Fruit fly (Drosophila melanogaster) whole organism, embryonic: ENCODE measurements around the gene Sfp33A4.

Experiments
- Aef1 ChIP-seq: fragments of 200-800 bp; sonication (Bioruptor generic); IDR thresholded peaks from 3 replicates; pipeline ENCODE4 v1.3.6; 2022; ENCODE audit warnings: missing biosample characterization, missing genetic modification characterization
- CG11695 ChIP-seq: fragments of 200-800 bp; sonication (Bioruptor generic); IDR thresholded peaks from 3 replicates; pipeline ENCODE4 v1.3.6; 2022; ENCODE audit warnings: missing biosample characterization, missing genetic modification characterization
- CG12104 ChIP-seq: fragments of 200-800 bp; sonication (Bioruptor generic); optimal IDR thresholded peaks from 3 replicates; lab custom pipeline; 2016; ENCODE audit warnings: missing biosample characterization, missing genetic modification characterization
- CG13123 ChIP-seq: fragments of 200-800 bp; sonication (Bioruptor generic); optimal IDR thresholded peaks from 2 replicates; lab custom pipeline; 2016; ENCODE audit warnings: missing biosample characterization, missing genetic modification characterization
- CG13775 ChIP-seq: fragments of 200-800 bp; sonication (Bioruptor generic); optimal IDR thresholded peaks from 3 replicates; lab custom pipeline; 2017; ENCODE audit warnings: missing biosample characterization, mild to moderate bottlenecking, missing genetic modification characterization
- CG15696 ChIP-seq: fragments of 200-800 bp; sonication (Bioruptor generic); optimal IDR thresholded peaks from 2 replicates; lab custom pipeline; 2019; ENCODE audit warnings: missing biosample characterization, mild to moderate bottlenecking, missing genetic modification characterization, moderate library complexity
- CG17328 ChIP-seq: fragments of 200-800 bp; sonication (Bioruptor generic); IDR thresholded peaks from 2 replicates; pipeline ENCODE4 v1.3.6; 2022; ENCODE audit warnings: missing biosample characterization, missing genetic modification characterization
- CG1792 ChIP-seq: fragments of 200-800 bp; sonication (Bioruptor generic); optimal IDR thresholded peaks from 2 replicates; lab custom pipeline; 2016; ENCODE audit warnings: missing biosample characterization, missing genetic modification characterization
- CG18011 ChIP-seq: fragments of 200-800 bp; sonication (Bioruptor generic); optimal IDR thresholded peaks from 2 replicates; lab custom pipeline; 2017; ENCODE audit warnings: missing biosample characterization, missing genetic modification characterization, mild to moderate bottlenecking, moderate library complexity, missing genotype
- CG18764 ChIP-seq: fragments of 200-800 bp; sonication (Bioruptor generic); optimal IDR thresholded peaks from 3 replicates; lab custom pipeline; 2016; ENCODE audit warnings: missing biosample characterization, missing genetic modification characterization
- CG31365 ChIP-seq: fragments of 200-800 bp; sonication (Bioruptor generic); optimal IDR thresholded peaks from 2 replicates; lab custom pipeline; 2018; ENCODE audit warnings: missing biosample characterization, mild to moderate bottlenecking, missing genetic modification characterization
- CG34376 ChIP-seq: fragments of 200-800 bp; sonication (Bioruptor generic); optimal IDR thresholded peaks from 2 replicates; lab custom pipeline; 2018; ENCODE audit warnings: missing biosample characterization, mild to moderate bottlenecking, missing genetic modification characterization
- CG3726 ChIP-seq: fragments of 200-800 bp; sonication (Bioruptor generic); IDR thresholded peaks from 3 replicates; pipeline ENCODE4, ENCODE4 v1.3.6; 2022; ENCODE audit warnings: missing biosample characterization, missing genetic modification characterization
- CG4360 ChIP-seq: fragments of 200-800 bp; sonication (Bioruptor generic); IDR thresholded peaks from 2 replicates; pipeline ENCODE4 v1.3.6; 2022; ENCODE audit warnings: missing biosample characterization, missing genetic modification characterization
- CG5180 ChIP-seq: fragments of 200-800 bp; sonication (Bioruptor generic); optimal IDR thresholded peaks from 3 replicates; lab custom pipeline; 2017; ENCODE audit warnings: missing biosample characterization, missing genetic modification characterization, mild to moderate bottlenecking, moderate library complexity, missing genetic modification reagents
- CG6654 ChIP-seq: fragments of 200-800 bp; sonication (Bioruptor generic); optimal IDR thresholded peaks from 2 replicates; lab custom pipeline; 2017; ENCODE audit warnings: missing biosample characterization, mild to moderate bottlenecking, missing genetic modification characterization
- CG8924 ChIP-seq: fragments of 200-800 bp; optimal IDR thresholded peaks from 3 replicates; lab custom pipeline; 2019; ENCODE audit warnings: missing biosample characterization, mild to moderate bottlenecking, missing genetic modification characterization, moderate library complexity
- Chrac-16 ChIP-seq: fragments of 200-800 bp; sonication (Bioruptor generic); optimal IDR thresholded peaks from 3 replicates; lab custom pipeline; 2016; ENCODE audit warnings: missing biosample characterization, missing genetic modification characterization
- Ets65A ChIP-seq: fragments of 200-800 bp; sonication (Bioruptor generic); peaks from one replicate; lab custom pipeline; 2016; ENCODE audit warnings: missing biosample characterization, missing genetic modification characterization
- Fer1 ChIP-seq: fragments of 200-800 bp; sonication (Bioruptor generic); optimal IDR thresholded peaks from 2 replicates; lab custom pipeline; 2017; ENCODE audit warnings: missing biosample characterization, mild to moderate bottlenecking, missing genetic modification characterization
- Fer2 ChIP-seq: fragments of 200-800 bp; sonication (Bioruptor generic); optimal IDR thresholded peaks from 2 replicates; lab custom pipeline; 2018; ENCODE audit warnings: missing biosample characterization, mild to moderate bottlenecking, missing genetic modification characterization, moderate library complexity
- Hr3 ChIP-seq: fragments of 200-800 bp; sonication (Bioruptor generic); optimal IDR thresholded peaks from 3 replicates; lab custom pipeline; 2016; ENCODE audit warnings: missing biosample characterization, missing genetic modification characterization
- MESR4 ChIP-seq: fragments of 200-800 bp; sonication (Bioruptor generic); optimal IDR thresholded peaks from 2 replicates; lab custom pipeline; 2018; ENCODE audit warnings: missing biosample characterization, mild to moderate bottlenecking, missing genetic modification characterization, moderate library complexity
- Meics ChIP-seq: fragments of 200-800 bp; sonication (Bioruptor generic); optimal IDR thresholded peaks from 2 replicates; lab custom pipeline; 2017; ENCODE audit warnings: missing biosample characterization, mild to moderate bottlenecking, missing genetic modification characterization
- Mrtf ChIP-seq: fragments of 200-800 bp; sonication (Bioruptor generic); IDR thresholded peaks from 3 replicates; pipeline ENCODE4 v1.3.6; 2022; ENCODE audit warnings: missing biosample characterization, missing genetic modification characterization
- Nf-YC ChIP-seq: fragments of 200-800 bp; optimal IDR thresholded peaks from 3 replicates; lab custom pipeline; 2019; ENCODE audit warnings: missing biosample characterization, mild to moderate bottlenecking, missing genetic modification characterization, moderate library complexity
- NfI ChIP-seq: fragments of 200-800 bp; sonication (Bioruptor generic); optimal IDR thresholded peaks from 3 replicates; lab custom pipeline; 2018; ENCODE audit warnings: missing biosample characterization, mild to moderate bottlenecking, missing genetic modification characterization, moderate library complexity
- Rfx ChIP-seq: fragments of 200-800 bp; sonication (Bioruptor generic); IDR thresholded peaks from 2 replicates; pipeline ENCODE4 v1.3.6; 2022; ENCODE audit warnings: missing biosample characterization, missing genetic modification characterization
- Sry-δ ChIP-seq: fragments of 200-800 bp; sonication (Bioruptor generic); optimal IDR thresholded peaks from 2 replicates; lab custom pipeline; 2016; ENCODE audit warnings: missing biosample characterization, missing genetic modification characterization
- Taf1 ChIP-seq: fragments of 200-800 bp; sonication (Bioruptor generic); IDR thresholded peaks from 2 replicates; pipeline ENCODE4 v1.3.6; 2022; ENCODE audit warnings: missing biosample characterization, missing genetic modification characterization
- ase ChIP-seq: fragments of 200-800 bp; sonication (Bioruptor generic); IDR thresholded peaks from 3 replicates; pipeline ENCODE4 v1.3.6; 2022; ENCODE audit warnings: missing biosample characterization, missing genetic modification characterization
- bab2 ChIP-seq: fragments of 200-800 bp; sonication (Bioruptor generic); optimal IDR thresholded peaks from 2 replicates; lab custom pipeline; 2016; ENCODE audit warnings: missing biosample characterization, missing genetic modification characterization
- bigmax ChIP-seq: fragments of 200-800 bp; sonication (Bioruptor generic); optimal IDR thresholded peaks from 2 replicates; lab custom pipeline; 2018; ENCODE audit warnings: missing biosample characterization, mild to moderate bottlenecking, missing genetic modification characterization
- bowl ChIP-seq: fragments of 200-800 bp; sonication (Bioruptor generic); IDR thresholded peaks from 2 replicates; pipeline ENCODE4 v1.3.6; 2022; ENCODE audit warnings: missing biosample characterization, missing genetic modification characterization
- crc ChIP-seq: fragments of 200-800 bp; sonication (Bioruptor generic); optimal IDR thresholded peaks from 2 replicates; lab custom pipeline; 2016; ENCODE audit warnings: missing biosample characterization, missing genetic modification characterization
- cwo ChIP-seq: fragments of 200-800 bp; sonication (Bioruptor generic); optimal IDR thresholded peaks from 3 replicates; lab custom pipeline; 2017; ENCODE audit warnings: missing biosample characterization, missing genetic modification characterization, mild to moderate bottlenecking, moderate library complexity, missing genetic modification reagents
- dmrt11E ChIP-seq: fragments of 200-800 bp; sonication (Bioruptor generic); optimal IDR thresholded peaks from 3 replicates; lab custom pipeline; 2018; ENCODE audit warnings: missing biosample characterization, mild to moderate bottlenecking, missing genetic modification characterization, moderate library complexity
- eve ChIP-seq, 2 experiments: fragments of >200 bp; optimal IDR thresholded peaks; 2 replicates each; lab custom pipeline; 2017; ENCODE audit warnings: missing biosample characterization in 2 of 2, missing genetic modification characterization in 2 of 2
- gt ChIP-seq: fragments of 200-800 bp; sonication (Bioruptor generic); IDR thresholded peaks from 2 replicates; pipeline ENCODE4 v1.3.6; 2022; ENCODE audit warnings: missing biosample characterization, missing genetic modification characterization
- jing ChIP-seq: fragments of 200-800 bp; sonication (Bioruptor generic); optimal IDR thresholded peaks from 2 replicates; lab custom pipeline; 2018; ENCODE audit warnings: missing biosample characterization, mild to moderate bottlenecking, missing genetic modification characterization
- lov ChIP-seq, 2 experiments: fragments of 200-800 bp in 1 of 2; fragments of >200 bp in 1 of 2; sonication (Bioruptor generic) in 1 of 2; IDR thresholded peaks in 1 of 2; optimal IDR thresholded peaks in 1 of 2; 2 replicates in 1 of 2; 3 replicates in 1 of 2; pipeline versions ENCODE4 v1.3.6 to Lab custom; 2017 to 2022; ENCODE audit warnings: missing biosample characterization in 1 of 2, missing genetic modification characterization in 1 of 2
- maf-S ChIP-seq: fragments of 200-800 bp; sonication (Bioruptor generic); optimal IDR thresholded peaks from 2 replicates; lab custom pipeline; 2016; ENCODE audit warnings: missing biosample characterization, missing genetic modification characterization
- so ChIP-seq: fragments of 200-800 bp; sonication (Bioruptor generic); IDR thresholded peaks from 3 replicates; pipeline ENCODE4 v1.3.6; 2022; ENCODE audit warnings: missing biosample characterization, missing genetic modification characterization
- tio ChIP-seq: fragments of 200-800 bp; sonication (Bioruptor generic); optimal IDR thresholded peaks from 2 replicates; lab custom pipeline; 2017; ENCODE audit warnings: missing biosample characterization, missing genetic modification characterization, inconsistent platforms
- tna ChIP-seq: fragments of 200-800 bp; sonication (Bioruptor generic); IDR thresholded peaks from 2 replicates; pipeline ENCODE4 v1.3.6; 2022; ENCODE audit warnings: missing biosample characterization, missing genetic modification characterization; ENCODE audit not compliant: partially characterized antibody
- tup ChIP-seq: fragments of 200-800 bp; sonication (Bioruptor generic); optimal IDR thresholded peaks from 2 replicates; lab custom pipeline; 2016; ENCODE audit warnings: missing biosample characterization, mild to moderate bottlenecking, missing genetic modification characterization, moderate library complexity
- wor ChIP-seq: fragments of 200-800 bp; sonication (Bioruptor generic); IDR thresholded peaks from 2 replicates; pipeline ENCODE4 v1.3.6; 2022; ENCODE audit warnings: missing biosample characterization, missing genetic modification characterization
- z ChIP-seq: fragments of 200-800 bp; sonication (Bioruptor generic); IDR thresholded peaks from 3 replicates; pipeline ENCODE4 v1.3.6; 2022; ENCODE audit warnings: missing biosample characterization, missing genetic modification characterization
- zfh1 ChIP-seq: fragments of 200-800 bp; sonication (Bioruptor generic); IDR thresholded peaks from 3 replicates; pipeline ENCODE4 v1.3.6; 2022; ENCODE audit warnings: missing biosample characterization, missing genetic modification characterization

Gene Sfp33A4

DNA sequence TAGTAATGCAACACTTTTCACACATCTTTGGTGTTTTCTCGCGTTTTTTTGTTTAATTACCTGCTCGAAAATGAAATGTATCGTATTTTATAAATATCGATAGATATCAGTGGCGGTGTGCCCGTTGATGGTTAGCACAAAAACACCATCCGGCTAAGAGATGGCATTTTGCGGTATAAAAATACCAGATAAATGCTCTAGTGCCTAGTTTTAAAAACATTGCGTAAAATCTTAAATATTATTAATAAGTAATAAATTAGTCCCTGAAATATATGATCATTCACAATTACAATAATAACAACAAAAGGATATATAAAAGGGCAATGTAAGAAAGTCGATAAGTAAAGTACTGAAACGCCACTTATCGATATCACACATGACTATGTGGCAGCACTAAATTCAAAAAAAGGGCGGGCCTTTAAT, 23.4 kb upstream of the Sfp33A4 start, which contains the start of gene CycY (continued):
- no peak for TF ChIP-seq Taf1 (GFP tag; lab: Robert Waterston, UW)
- TF ChIP-seq CG31365 (tag; lab: Kevin White, UChicago): no peak
- no peak for TF ChIP-seq Nf-YC (tag; lab: Kevin White, UChicago)
- TF ChIP-seq Hr3 (GFP tag; lab: Kevin White, UChicago): no peak
- TF ChIP-seq NfI (GFP tag; lab: Kevin White, UChicago): no peak
- TF ChIP-seq wor: no peak
- TF ChIP-seq z (GFP tag; lab: Robert Waterston, UW): no peak

DNA sequence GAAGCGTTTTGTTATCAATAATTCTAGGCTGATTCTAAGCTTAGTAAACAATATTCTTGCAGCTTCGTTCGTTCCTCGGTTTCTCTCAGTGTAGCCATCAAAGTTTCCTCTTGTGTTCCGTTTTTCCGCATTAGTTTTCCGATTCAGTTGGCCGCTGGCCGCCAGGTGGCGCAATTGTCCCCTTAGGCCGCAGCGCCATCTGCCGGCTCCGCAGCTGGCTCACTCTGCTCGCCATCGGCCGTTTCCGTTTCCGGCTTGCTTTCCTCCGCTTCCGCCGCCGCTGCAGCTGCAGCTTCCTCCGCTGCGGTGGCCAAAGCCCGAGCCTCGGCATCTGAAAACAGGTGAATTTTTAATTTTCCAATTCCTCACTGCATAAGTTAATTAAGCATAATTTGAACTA, 20.7 kb upstream of the Sfp33A4 start:
- TF ChIP-seq gt (GFP tag; lab: Robert Waterston, UW): peak; percentile 86
- TF ChIP-seq CG15696: peak; percentile 86
- peak; percentile 76 for TF ChIP-seq cwo (GFP tag; lab: Kevin White, UChicago)
- TF ChIP-seq jing (GFP tag; lab: Kevin White, UChicago): peak; percentile 87
- TF ChIP-seq ase (GFP tag; lab: Robert Waterston, UW): peak; percentile 92
- TF ChIP-seq CG34376 (GFP tag; lab: Kevin White, UChicago): peak; percentile 98
- TF ChIP-seq CG31365 (tag; lab: Kevin White, UChicago): peak; percentile 85
- TF ChIP-seq tio (GFP tag; lab: Kevin White, UChicago): peak; percentile 81
- TF ChIP-seq CG5180 (GFP tag; lab: Kevin White, UChicago): peak; percentile 88
- peak; percentile 87; the same call in 2 of the 3 replicates for TF ChIP-seq Mrtf
- peak; percentile 90; the same call in 2 of the 3 replicates for TF ChIP-seq CG3726 (GFP tag; lab: Robert Waterston, UW)
- TF ChIP-seq CG8924 (tag; lab: Kevin White, UChicago): peak; percentile 78
- peak; percentile 88 for TF ChIP-seq bab2
- peak; percentile 97 for TF ChIP-seq CG17328 (GFP tag; lab: Robert Waterston, UW)
- no peak for TF ChIP-seq lov (optimal IDR thresholded peaks at IDR 0.05; lab: Kevin White, UChicago)
- TF ChIP-seq lov (GFP tag; IDR thresholded peaks at IDR 0.05; lab: Robert Waterston, UW): peak; percentile 99
- peak; percentile 99 for TF ChIP-seq Ets65A (GFP tag; lab: Kevin White, UChicago)
- TF ChIP-seq CG4360 (GFP tag; lab: Robert Waterston, UW): peak; percentile 75
- TF ChIP-seq CG18764: peak; percentile 96
- peak; percentile 91 for TF ChIP-seq CG1792 (GFP tag; lab: Kevin White, UChicago)
- peak; percentile 64 for TF ChIP-seq Sry-δ
- peak; percentile 91 for TF ChIP-seq Rfx (GFP tag; lab: Robert Waterston, UW)
- peak; percentile 74 for TF ChIP-seq tup (GFP tag; lab: Kevin White, UChicago)
- TF ChIP-seq bigmax: peak; percentile 83
- peak; percentile 43; the same call in 1 of the 2 replicates for TF ChIP-seq Taf1 (GFP tag; lab: Robert Waterston, UW)
- TF ChIP-seq maf-S (GFP tag; lab: Kevin White, UChicago): peak; percentile 83
- TF ChIP-seq Fer2 (tag; lab: Kevin White, UChicago): peak; percentile 77
- peak; percentile 52 for TF ChIP-seq MESR4
- TF ChIP-seq Aef1 (GFP tag; lab: Robert Waterston, UW): peak; percentile 78
- TF ChIP-seq Fer1 (GFP tag; lab: Kevin White, UChicago): peak; percentile 96
- peak; percentile 96 for TF ChIP-seq Meics
- peak; percentile 68; the same call in 1 of the 2 replicates for TF ChIP-seq bowl (GFP tag; lab: Robert Waterston, UW)
- peak; percentile 80 for TF ChIP-seq crc (GFP tag; lab: Kevin White, UChicago)
- TF ChIP-seq CG18011 (GFP tag; lab: Kevin White, UChicago): peak; percentile 80
- peak; percentile 86 for TF ChIP-seq CG11695
- TF ChIP-seq CG12104 (GFP tag; lab: Kevin White, UChicago): peak; percentile 89
- TF ChIP-seq CG13775 (GFP tag; lab: Kevin White, UChicago): peak; percentile 95
- peak; percentile 89 for TF ChIP-seq CG13123 (GFP tag; lab: Kevin White, UChicago)
- TF ChIP-seq dmrt11E (tag; lab: Kevin White, UChicago): peak; percentile 93
- TF ChIP-seq tna: no peak
- TF ChIP-seq so (GFP tag; lab: Robert Waterston, UW): peak; percentile 87
- peak in 1 of 2 experiments; percentile 54 for TF ChIP-seq eve (GFP tag; optimal IDR thresholded peaks at IDR 0.05; lab: Kevin White, UChicago)
- peak; percentile 91 for TF ChIP-seq Chrac-16 (GFP tag; lab: Kevin White, UChicago)
- peak; percentile 97 for TF ChIP-seq zfh1 (GFP tag; lab: Robert Waterston, UW)
- peak; percentile 92 for TF ChIP-seq CG6654 (GFP tag; lab: Kevin White, UChicago)
